Worm (Caenorhabditis elegans) whole organism, L1 larva: ENCODE results near the gene Y76B12C.3.

ENCODE experiments used
- ceh-88 ChIP-seq: fragments of 200-800 bp; sonication (Bioruptor generic); IDR thresholded peaks from 2 replicates; pipeline ENCODE4 v1.3.6; 2022; ENCODE audit warnings: missing genetic modification characterization, missing compliant biosample characterization
- elt-2 ChIP-seq: sonication (generic microtip); optimal IDR thresholded peaks from 2 replicates; lab custom pipeline; 2016; ENCODE audit warnings: missing genetic modification characterization, mild to moderate bottlenecking, inconsistent platforms, missing compliant biosample characterization, missing genetic modification reagents
- zip-4 ChIP-seq: fragments of 200-800 bp; sonication (Bioruptor generic); optimal IDR thresholded peaks from 2 replicates; lab custom pipeline; 2018; ENCODE audit warnings: mild to moderate bottlenecking, missing genetic modification characterization, moderate library complexity, missing compliant biosample characterization

DNA sequence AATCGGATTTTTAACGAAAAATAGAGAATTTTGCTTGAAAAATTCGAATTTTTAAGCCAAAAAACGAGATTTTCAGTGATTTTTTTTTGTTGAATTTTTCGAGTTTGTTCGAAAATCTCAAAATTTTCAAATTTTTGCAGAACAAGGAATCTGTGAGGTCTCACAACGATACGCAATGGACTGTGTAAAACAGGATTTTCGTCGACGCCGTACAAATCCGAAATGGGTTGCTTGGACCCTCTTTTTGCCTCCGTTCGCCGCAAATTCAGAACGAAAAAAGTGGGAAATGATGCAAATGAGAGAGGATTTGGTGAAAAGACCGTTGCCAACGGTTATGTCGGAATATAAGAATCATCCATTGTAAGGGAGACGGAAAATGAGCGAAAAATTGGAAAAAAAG, 28.8 kb downstream of the Y76B12C.3 start:
- no peak for TF ChIP-seq ceh-88 (GFP tag; lab: Robert Waterston, UW)
- no peak for TF ChIP-seq elt-2 (tag; lab: Kevin White, UChicago)
- TF ChIP-seq zip-4 (GFP tag; lab: Kevin White, UChicago) = no peak
